Fruit fly (Drosophila melanogaster): ENCODE results near the gene comm3.

Gene comm3

DNA sequence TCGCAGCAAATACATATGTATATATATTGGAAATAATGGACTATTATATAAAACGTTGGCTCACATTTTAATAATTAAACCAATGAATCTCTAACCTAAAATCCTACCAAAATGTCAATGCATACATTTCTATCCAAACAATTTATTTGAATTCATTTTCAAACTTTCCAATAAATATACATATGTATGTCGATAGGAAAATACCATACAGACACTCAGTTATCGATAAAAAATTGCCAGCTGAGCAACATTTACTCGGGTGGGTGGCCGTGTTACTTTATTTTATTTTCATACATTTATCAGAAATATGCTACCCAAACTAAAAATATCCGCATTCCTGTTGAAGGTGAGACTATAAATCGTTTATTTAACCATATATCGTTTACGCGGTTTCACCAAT, 71.2 kb downstream of the comm3 start, which contains the start of gene Ufsp2 (continued):
- no peak for TF ChIP-seq Gug (GFP tag; IDR thresholded peaks at IDR 0.05)
- 0 out of 2 replicates have a peak, but pooled peaks have one; percentile 23 for TF ChIP-seq sna (GFP tag; IDR thresholded peaks at IDR 0.05; ENCODE audit: partially characterized antibody)
- no peak for TF ChIP-seq CG17802 (tag; optimal IDR thresholded peaks at IDR 0.05)
- TF ChIP-seq Dek (tag; optimal IDR thresholded peaks at IDR 0.05): no peak
- no peak for TF ChIP-seq CG17361 (GFP tag; IDR thresholded peaks at IDR 0.05)
- peak; percentile 46; the same call in 2 of the 4 replicates for TF ChIP-seq Dll (GFP tag; IDR thresholded peaks at IDR 0.05; ENCODE audit: partially characterized antibody)
- TF ChIP-seq CG14965 (GFP tag; optimal IDR thresholded peaks at IDR 0.05; ENCODE audit: borderline replicate concordance): no peak
- no peak for TF ChIP-seq Asciz (GFP tag; optimal IDR thresholded peaks at IDR 0.05)
- no peak for TF ChIP-seq Hand (GFP tag; optimal IDR thresholded peaks at IDR 0.05)
- TF ChIP-seq mam (GFP tag; optimal IDR thresholded peaks at IDR 0.05): no peak
- TF ChIP-seq Dp (GFP tag; optimal IDR thresholded peaks at IDR 0.05): peak; percentile 52
- TF ChIP-seq ara (GFP tag; IDR thresholded peaks at IDR 0.05): no peak
- TF ChIP-seq CG12104 (GFP tag; optimal IDR thresholded peaks at IDR 0.05): no peak
- TF ChIP-seq ci (GFP tag; IDR thresholded peaks at IDR 0.05): no peak
- TF ChIP-seq ham (GFP tag; IDR thresholded peaks at IDR 0.05): no peak
- no peak for TF ChIP-seq GATAe (GFP tag; conservative IDR thresholded peaks at IDR 0.05)

DNA sequence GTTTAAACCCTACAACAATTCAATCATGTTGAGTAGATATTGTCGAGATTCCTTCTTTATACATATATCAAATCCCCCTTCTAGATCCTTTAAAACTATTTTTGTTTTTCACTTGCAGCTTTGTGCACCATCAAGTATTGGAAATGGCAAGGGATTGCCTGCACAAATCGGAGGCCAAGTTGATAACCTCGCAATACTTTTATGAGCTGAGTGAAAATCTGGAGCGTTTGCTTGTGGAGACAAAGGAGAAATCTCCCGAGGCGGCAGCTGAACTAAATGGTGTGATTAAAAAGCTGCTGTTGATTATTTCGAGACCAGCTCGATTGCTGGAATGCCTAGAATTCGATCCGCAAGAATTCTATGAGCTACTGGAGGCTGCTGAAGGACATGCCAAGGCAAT, 77.0 kb downstream of the comm3 start:
- no peak for TF ChIP-seq CG10543 (GFP tag; optimal IDR thresholded peaks at IDR 0.05)
- TF ChIP-seq CG2199 (GFP tag; IDR thresholded peaks at IDR 0.05): no peak
- TF ChIP-seq bcd (GFP tag; optimal IDR thresholded peaks at IDR 0.05): no peak
- no peak for TF ChIP-seq CG43689 (GFP tag; IDR thresholded peaks at IDR 0.05)
- no peak for TF ChIP-seq unc-4 (GFP tag; IDR thresholded peaks at IDR 0.05; ENCODE audit: partially characterized antibody)
- TF ChIP-seq CG12299 (tag; optimal IDR thresholded peaks at IDR 0.05): no peak
- TF ChIP-seq Nf-YA (GFP tag; IDR thresholded peaks at IDR 0.05): no peak
- TF ChIP-seq Kr (GFP tag; optimal IDR thresholded peaks at IDR 0.05): no peak
- no peak for TF ChIP-seq gem (tag; optimal IDR thresholded peaks at IDR 0.05)
- no peak for TF ChIP-seq Sox100B (GFP tag; optimal IDR thresholded peaks at IDR 0.05)

DNA sequence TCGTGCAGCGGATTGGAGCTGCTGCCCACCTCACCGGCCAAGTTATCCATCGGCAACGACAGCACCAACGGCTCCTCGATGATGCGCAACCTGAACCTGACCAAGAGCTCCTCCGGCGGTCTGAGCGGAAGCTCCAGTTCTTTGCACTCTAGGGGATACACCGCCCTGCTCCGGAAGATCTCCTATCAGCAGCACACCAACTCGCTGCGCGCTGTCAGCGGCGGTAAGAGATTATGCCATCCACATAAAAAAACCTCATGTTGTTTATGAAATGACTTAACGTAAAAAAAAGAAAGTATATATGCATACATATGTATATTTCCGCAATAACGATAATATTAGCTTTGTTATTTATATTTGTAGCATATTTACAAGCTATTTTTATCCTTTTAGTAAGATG, 78.8 kb downstream of the comm3 start:
- TF ChIP-seq jing (GFP tag; optimal IDR thresholded peaks at IDR 0.05) (no peak), D19A (tag; optimal IDR thresholded peaks at IDR 0.05) (no peak), CG3407 (GFP tag; optimal IDR thresholded peaks at IDR 0.05) (no peak), CG13424 (tag; optimal IDR thresholded peaks at IDR 0.05) (no peak), C15 (GFP tag; IDR thresholded peaks at IDR 0.05) (no peak), stwl (tag; optimal IDR thresholded peaks at IDR 0.05) (no peak), Nf-YC (tag; optimal IDR thresholded peaks at IDR 0.05) (no peak), Dbx (GFP tag; IDR thresholded peaks at IDR 0.05) (0 out of 3 replicates have a peak, but pooled peaks have one; percentile 0), sna (GFP tag; IDR thresholded peaks at IDR 0.05; ENCODE audit: partially characterized antibody) (no peak), fd96Cb (tag; optimal IDR thresholded peaks at IDR 0.05) (no peak), CG16779 (GFP tag; IDR thresholded peaks at IDR 0.05) (no peak), CG11456 (GFP tag; IDR thresholded peaks at IDR 0.05) (0 out of 3 replicates have a peak, but pooled peaks have one; percentile 18)

DNA sequence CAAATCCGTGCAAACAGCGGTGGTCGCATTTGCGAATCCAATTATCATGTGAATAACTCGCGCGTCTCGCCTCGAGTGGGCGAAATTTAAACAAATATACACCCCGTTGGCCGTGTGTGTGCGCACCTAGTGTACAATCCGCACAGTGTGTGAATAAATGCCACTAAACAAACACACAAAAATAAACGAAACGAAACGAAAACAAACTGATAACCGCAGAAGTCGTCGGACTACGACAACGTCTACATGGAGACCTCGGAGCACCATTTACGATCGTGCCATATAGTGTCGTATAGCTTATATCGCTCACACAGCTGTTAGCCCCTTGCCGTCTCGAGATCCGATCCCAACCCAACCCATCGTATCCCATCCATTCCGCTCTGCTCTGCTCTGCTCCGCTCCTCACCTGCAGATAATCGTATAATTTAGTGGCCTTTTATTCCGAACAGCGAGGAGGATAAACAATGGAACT, 81.0 kb downstream of the comm3 start:
- TF ChIP-seq danr (GFP tag; IDR thresholded peaks at IDR 0.05) (no peak; the same call in 1 of the 2 replicates), gcm2 (GFP tag; optimal IDR thresholded peaks at IDR 0.05) (no peak), Atf3 (GFP tag; optimal IDR thresholded peaks at IDR 0.05) (no peak), Hr78 (GFP tag; optimal IDR thresholded peaks at IDR 0.05) (no peak), CG43689 (GFP tag; IDR thresholded peaks at IDR 0.05) (no peak; the same call in 1 of the 2 replicates), yki (optimal IDR thresholded peaks at IDR 0.05) (no peak), Xbp1 (GFP tag; optimal IDR thresholded peaks at IDR 0.05) (peak; percentile 8), Xrp1 (GFP tag; IDR thresholded peaks at IDR 0.05) (peak; percentile 70), jigr1 (GFP tag; IDR thresholded peaks at IDR 0.05) (no peak), CG17359 (tag; optimal IDR thresholded peaks at IDR 0.05) (no peak), CG18764 (GFP tag; optimal IDR thresholded peaks at IDR 0.05) (no peak), NK7.1 (GFP tag; optimal IDR thresholded peaks at IDR 0.05) (peak; percentile 31), NfI (GFP tag; optimal IDR thresholded peaks at IDR 0.05) (peak; percentile 65)
